Worm (Caenorhabditis elegans): ENCODE data around the gene ints-7.
A peak's percentile ranks its signal among the peaks of the same experiment; 100 is the strongest.

ints-7 gene

DNA sequence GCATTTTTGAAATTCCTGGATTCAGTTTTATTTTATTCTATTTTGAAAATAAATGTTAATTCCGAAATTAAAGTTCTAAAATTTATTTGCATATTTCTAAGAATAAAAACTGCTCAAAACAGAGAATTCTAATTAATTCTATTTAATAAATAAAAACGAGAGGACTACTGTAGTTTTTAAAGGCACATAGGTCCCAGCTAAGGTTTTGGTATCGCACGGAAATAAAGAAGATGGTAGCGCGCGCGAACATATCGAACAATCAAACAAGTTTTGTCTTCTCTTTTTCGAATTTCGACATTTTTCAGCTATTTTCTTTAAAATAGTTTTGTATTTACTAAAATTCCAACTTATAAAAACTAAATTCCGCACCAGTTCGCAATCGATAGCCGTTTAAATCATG is 4.8 kb upstream of the ints-7 start:
- TF ChIP-seq unc-39 (tag; optimal IDR thresholded peaks at IDR 0.05) = no peak
- TF ChIP-seq drap-1 (GFP tag; optimal IDR thresholded peaks at IDR 0.05) = no peak
- TF ChIP-seq nhr-2 (tag; optimal IDR thresholded peaks at IDR 0.05) = no peak
- TF ChIP-seq snpc-4 (tag; optimal IDR thresholded peaks at IDR 0.05) = no peak
- TF ChIP-seq unc-62 (GFP tag; optimal IDR thresholded peaks at IDR 0.05) = no peak
- no peak for TF ChIP-seq nhr-237 (tag; optimal IDR thresholded peaks at IDR 0.05)

DNA sequence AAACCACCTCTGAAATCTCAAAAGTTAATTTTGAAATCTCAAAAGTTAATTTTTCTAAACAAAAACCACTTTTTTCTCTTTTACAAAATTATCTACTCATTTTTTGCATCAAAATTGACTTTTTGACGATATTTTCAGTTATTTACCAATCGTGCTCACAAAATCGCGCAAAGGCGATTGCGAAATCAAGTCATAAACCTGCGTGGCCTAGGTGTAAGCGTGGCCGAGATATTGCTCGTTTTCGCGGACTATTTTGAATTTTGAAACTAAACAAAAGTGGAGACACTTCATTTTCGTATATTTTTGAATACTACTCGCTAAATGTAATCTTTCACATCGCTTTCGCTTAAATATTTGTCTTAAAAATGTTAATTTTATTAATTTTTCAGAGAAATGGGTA is 4.3 kb upstream of the ints-7 start, which contains the start of gene smc-6:
TSS of gene smc-6 (plus strand) at position 390 of the 400 bp plus-strand sequence.
- TF ChIP-seq nhr-12 (tag; optimal IDR thresholded peaks at IDR 0.05) = no peak
- peak; percentile 32 for TF ChIP-seq mep-1 (tag; optimal IDR thresholded peaks at IDR 0.05)

DNA sequence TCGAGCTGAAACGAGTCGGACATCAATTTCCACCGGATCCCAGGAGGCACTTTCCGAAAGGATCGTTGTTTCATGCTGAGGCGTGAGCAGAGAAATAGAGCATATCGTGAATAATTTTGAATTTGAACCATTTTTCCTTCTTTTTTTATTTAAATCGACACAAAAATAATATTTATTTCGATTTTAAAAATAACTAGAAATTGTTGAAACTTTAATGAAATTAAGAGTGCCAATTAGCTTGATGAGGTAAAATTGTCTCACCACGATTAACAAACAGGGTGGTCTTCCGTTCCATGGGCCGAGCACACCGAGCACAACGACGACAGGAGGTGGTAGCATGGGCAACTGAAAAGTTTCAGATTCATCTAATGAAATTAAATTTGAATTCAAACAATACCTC is 5.7 kb downstream of the ints-7 start:
- TF ChIP-seq mab-5 (tag; optimal IDR thresholded peaks at IDR 0.05) (no peak), ztf-11 (tag; optimal IDR thresholded peaks at IDR 0.05) (no peak), ham-2 (GFP tag; optimal IDR thresholded peaks at IDR 0.05) (no peak), flh-1 (GFP tag; optimal IDR thresholded peaks at IDR 0.05) (no peak), bed-3 (GFP tag; optimal IDR thresholded peaks at IDR 0.05) (no peak), lsy-2 (tag; optimal IDR thresholded peaks at IDR 0.05) (no peak), lin-13 (tag; optimal IDR thresholded peaks at IDR 0.05) (no peak), ceh-39 (tag; optimal IDR thresholded peaks at IDR 0.05) (no peak)

DNA sequence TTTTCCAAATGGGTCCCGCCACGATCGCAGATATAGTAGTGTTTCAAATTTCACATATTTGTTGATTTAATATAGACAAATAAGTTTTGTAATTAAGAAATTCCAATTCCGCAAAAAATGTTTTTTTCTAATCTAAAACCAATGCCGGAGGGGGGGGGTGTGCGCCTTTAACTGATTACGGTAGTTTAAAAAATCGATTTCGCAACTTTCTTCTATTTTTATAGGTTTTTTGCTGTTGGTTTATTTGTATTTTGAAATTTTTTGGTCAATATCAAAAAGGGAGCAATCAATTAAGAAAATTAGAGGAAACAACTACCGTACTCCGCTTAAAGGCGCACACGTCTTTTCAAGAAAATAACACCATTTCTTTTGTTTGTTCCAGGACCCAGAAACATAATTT is 8.9 kb downstream of the ints-7 start:
- TF ChIP-seq cnd-1 (tag; optimal IDR thresholded peaks at IDR 0.05) (no peak), unc-39 (tag; optimal IDR thresholded peaks at IDR 0.05) (no peak), ham-2 (GFP tag; optimal IDR thresholded peaks at IDR 0.05) (no peak), lsy-2 (tag; optimal IDR thresholded peaks at IDR 0.05) (no peak), snpc-4 (tag; optimal IDR thresholded peaks at IDR 0.05) (no peak), elt-3 (tag; optimal IDR thresholded peaks at IDR 0.05) (no peak), nhr-12 (tag; optimal IDR thresholded peaks at IDR 0.05) (no peak), unc-62 (GFP tag; optimal IDR thresholded peaks at IDR 0.05) (no peak), hlh-1 (tag; optimal IDR thresholded peaks at IDR 0.05) (no peak), ztf-11 (tag; optimal IDR thresholded peaks at IDR 0.05) (no peak), mls-2 (tag; optimal IDR thresholded peaks at IDR 0.05) (no peak), nhr-237 (tag; optimal IDR thresholded peaks at IDR 0.05) (no peak), nhr-76 (tag; optimal IDR thresholded peaks at IDR 0.05) (no peak), elt-1 (tag; optimal IDR thresholded peaks at IDR 0.05; ENCODE audit: borderline replicate concordance, insufficient read depth) (no peak)

DNA sequence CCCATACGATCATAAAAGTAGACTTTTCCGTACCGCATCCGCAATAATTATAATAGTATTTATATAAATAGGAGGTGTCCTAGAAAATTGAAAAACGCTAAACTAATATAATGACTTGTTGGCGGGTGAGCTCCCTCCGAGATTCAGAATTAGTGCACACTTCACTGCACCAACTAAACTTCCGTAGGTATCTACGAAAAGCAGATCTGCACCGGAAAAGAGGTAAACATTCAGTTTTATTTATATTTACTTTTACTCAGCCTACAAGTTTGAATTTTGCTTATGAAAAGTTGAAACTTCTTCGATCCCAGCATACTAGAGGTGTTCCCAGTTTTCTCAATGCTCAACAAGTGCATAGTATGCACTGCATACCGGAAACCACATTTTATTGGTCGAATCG is 9.4 kb downstream of the ints-7 start, which contains the start of gene F07A11.1:
TSS of gene F07A11.1 (minus strand) at position 101 of the 400 bp plus-strand sequence.
- TF ChIP-seq snpc-4 (tag; optimal IDR thresholded peaks at IDR 0.05) (no peak), elt-1 (tag; optimal IDR thresholded peaks at IDR 0.05; ENCODE audit: borderline replicate concordance, insufficient read depth) (no peak), ceh-43 (GFP tag; optimal IDR thresholded peaks at IDR 0.05) (no peak), elt-3 (tag; optimal IDR thresholded peaks at IDR 0.05) (no peak), sem-2 (GFP tag; optimal IDR thresholded peaks at IDR 0.05) (no peak), M03D4.4 (tag; optimal IDR thresholded peaks at IDR 0.05) (no peak), pha-4 (tag; optimal IDR thresholded peaks at IDR 0.05) (no peak), mab-5 (tag; optimal IDR thresholded peaks at IDR 0.05) (no peak), drap-1 (GFP tag; optimal IDR thresholded peaks at IDR 0.05) (no peak), ztf-11 (tag; optimal IDR thresholded peaks at IDR 0.05) (no peak), ham-2 (GFP tag; optimal IDR thresholded peaks at IDR 0.05) (no peak), nhr-76 (tag; optimal IDR thresholded peaks at IDR 0.05) (no peak), nhr-12 (tag; optimal IDR thresholded peaks at IDR 0.05) (no peak)

DNA sequence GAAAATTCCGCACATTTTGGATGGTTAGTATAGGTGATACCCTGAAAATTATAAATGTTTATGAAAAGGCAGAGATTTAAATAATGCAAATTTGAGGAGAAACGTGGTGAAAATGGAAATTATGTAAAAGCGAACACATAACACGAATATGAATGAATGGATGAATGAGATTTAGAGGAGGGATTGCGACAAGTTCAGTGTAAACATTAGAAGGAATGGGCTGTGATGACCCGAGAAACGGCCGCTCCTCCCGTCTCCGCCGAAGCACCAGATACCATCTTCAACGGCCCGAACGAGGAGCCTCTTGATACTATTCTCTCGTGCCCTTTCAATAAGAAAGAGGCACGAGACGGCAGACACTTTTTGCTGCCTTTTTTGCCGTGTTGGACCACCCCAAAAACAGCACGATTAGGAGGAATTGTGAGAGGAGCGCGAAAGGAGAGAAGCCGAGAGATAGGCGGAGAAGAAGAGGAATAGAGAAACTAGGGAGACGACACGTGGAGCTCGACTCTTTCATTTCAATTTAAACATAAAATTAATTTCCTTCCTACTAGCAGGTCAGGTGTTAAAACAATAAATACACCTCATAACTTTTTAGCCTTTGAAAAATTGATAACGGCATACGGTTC is 12.8 kb downstream of the ints-7 start, which contains the start of gene gfat-1:
TSS of gene gfat-1 (minus strand) at position 51 of the 629 bp plus-strand sequence.
- TF ChIP-seq nhr-237 (tag; optimal IDR thresholded peaks at IDR 0.05) = no peak
- TF ChIP-seq elt-1 (tag; optimal IDR thresholded peaks at IDR 0.05; ENCODE audit: borderline replicate concordance, insufficient read depth) = peak; percentile 26
- TF ChIP-seq lsy-2 (tag; optimal IDR thresholded peaks at IDR 0.05) = no peak
- peak; percentile 78 for TF ChIP-seq unc-120 (tag; optimal IDR thresholded peaks at IDR 0.05; ENCODE audit: poor library complexity, severe bottlenecking)
